Worm (Caenorhabditis elegans) whole organism, L4/young adult: ENCODE measurements around the gene twk-46.

Source experiments
- W03F9.2 ChIP-seq: fragments of 150-350 bp; optimal IDR thresholded peaks from 2 replicates; lab custom pipeline; 2014; ENCODE audit warnings: missing biosample characterization, missing genetic modification characterization
- dao-5 ChIP-seq: sonication (generic microtip); optimal IDR thresholded peaks from 2 replicates; lab custom pipeline; 2016; ENCODE audit warnings: missing genotype, missing genetic modification characterization, moderate library complexity, missing compliant biosample characterization
- him-1 ChIP-seq: sonication (generic microtip); optimal IDR thresholded peaks from 2 replicates; lab custom pipeline; 2016; ENCODE audit warnings: missing genotype, missing genetic modification reagents, missing genetic modification characterization, missing compliant biosample characterization

- no peak for TF ChIP-seq dao-5
- no peak for TF ChIP-seq him-1
- no peak for TF ChIP-seq W03F9.2 (tag; lab: Kevin White, UChicago)
Measured at ce11 chrV:19107065-19107464, 47.1 kb downstream of the twk-46 start.
